Fruit fly (Drosophila melanogaster): Measurements from ENCODE around the gene cutlet.

dm6 chr2L:3692466-3692865 lies 19.1 kb downstream of the cutlet start, which contains the start of gene CG16704:
- TF ChIP-seq foxo (GFP tag; optimal IDR thresholded peaks at IDR 0.05) (no peak), Sp1 (GFP tag; optimal IDR thresholded peaks at IDR 0.05) (no peak)

Measured in whole organism, wandering third instar larva.